Worm (Caenorhabditis elegans): Measurements from ENCODE around the gene vms-1.

vms-1 gene

DNA sequence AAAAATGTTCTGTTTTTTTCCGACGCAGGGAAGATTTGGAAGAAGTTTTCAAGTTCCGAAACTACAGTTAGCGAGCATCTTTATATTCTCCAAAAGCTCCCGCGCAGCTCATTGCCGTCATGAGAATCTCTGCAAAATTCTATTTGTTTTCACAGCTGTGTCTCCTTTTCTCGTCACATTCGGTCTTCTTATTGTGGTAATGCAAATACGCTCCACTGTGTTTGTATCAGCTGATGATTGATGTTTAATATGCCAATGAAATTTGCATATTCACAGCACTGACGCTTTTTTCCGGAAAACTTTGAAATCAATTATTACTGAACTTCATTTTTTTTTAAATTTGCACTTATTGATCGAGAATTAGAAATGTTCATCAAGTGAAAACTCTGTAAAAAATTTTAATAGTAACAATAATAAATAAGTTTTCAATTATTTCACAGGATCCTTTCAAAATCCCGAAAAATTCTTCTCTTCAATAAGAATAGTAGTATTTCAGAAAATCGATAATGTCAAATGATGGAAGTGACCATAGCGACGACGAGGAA lies 4.8 kb downstream of the vms-1 start, which contains the start of gene K06H7.2 (continued):
- TF ChIP-seq lin-35 (GFP tag; optimal IDR thresholded peaks at IDR 0.05) (peak; percentile 53 to 78), swsn-7 (tag; optimal IDR thresholded peaks at IDR 0.05) (peak; percentile 35), C16A3.4 (tag; optimal IDR thresholded peaks at IDR 0.05) (peak; percentile 63), unc-30 (tag; optimal IDR thresholded peaks at IDR 0.05) (no peak), dsc-1 (tag; optimal IDR thresholded peaks at IDR 0.05) (peak; percentile 19), nhr-71 (tag; optimal IDR thresholded peaks at IDR 0.05) (peak; percentile 66)

DNA sequence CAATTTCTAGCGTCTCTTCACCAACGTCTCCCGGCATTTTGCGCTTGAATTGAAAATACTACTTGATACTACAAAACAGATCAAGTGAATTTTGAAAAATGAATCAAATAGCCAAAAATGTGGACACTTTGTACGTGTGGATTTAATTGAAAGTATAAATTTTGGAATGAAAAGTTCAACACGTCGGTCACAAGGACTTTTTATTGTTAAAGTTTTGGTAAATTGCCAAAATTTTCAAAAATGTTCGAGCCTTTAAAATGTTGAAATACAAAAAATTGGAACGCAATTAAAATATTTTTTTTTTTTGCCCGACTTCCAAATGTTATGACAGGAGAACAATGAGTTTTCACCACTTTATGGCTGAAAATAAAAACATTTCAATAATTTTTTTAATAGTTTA lies 9.8 kb downstream of the vms-1 start, which contains the start of gene K06H7.8:
Gene K06H7.8 (minus strand): TSS at position 101 of the 400 bp plus-strand sequence.
- no peak for TF ChIP-seq aly-2 (tag; optimal IDR thresholded peaks at IDR 0.05)
- no peak for TF ChIP-seq elt-2 (tag; optimal IDR thresholded peaks at IDR 0.05)
- TF ChIP-seq fos-1 (tag; optimal IDR thresholded peaks at IDR 0.05), result no peak
- TF ChIP-seq elt-3 (tag; optimal IDR thresholded peaks at IDR 0.05), result no peak

DNA sequence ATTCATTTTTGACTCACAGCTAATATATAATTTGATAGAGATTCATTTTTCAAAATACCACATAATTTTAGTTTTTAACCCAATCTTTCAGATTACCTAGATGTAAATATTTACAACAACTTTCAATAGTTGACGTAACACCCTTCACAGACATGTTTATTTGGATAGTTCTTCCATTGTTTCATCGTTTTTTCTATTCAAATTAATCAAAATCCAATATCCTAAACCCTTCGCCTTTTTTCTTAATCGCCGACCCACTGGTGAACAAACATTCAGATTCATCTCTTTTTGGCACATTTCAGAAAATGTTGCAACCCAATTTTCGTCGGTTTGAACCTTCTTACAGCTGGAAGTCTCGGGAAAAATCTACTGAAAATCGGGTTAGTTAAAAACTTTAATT lies 10.7 kb downstream of the vms-1 start, which contains the start of gene K06H7.1:
Gene K06H7.1 (plus strand): TSS at position 301 of the 400 bp plus-strand sequence.
- no peak for TF ChIP-seq xbp-1 (tag; optimal IDR thresholded peaks at IDR 0.05)
- no peak for TF ChIP-seq ztf-11 (tag; optimal IDR thresholded peaks at IDR 0.05)
- TF ChIP-seq efl-1 (optimal IDR thresholded peaks at IDR 0.05), result no peak
- TF ChIP-seq efl-1 (GFP tag; optimal IDR thresholded peaks at IDR 0.05 in 1 of 2), result peak in 1 of 2 experiments; percentile 3

DNA sequence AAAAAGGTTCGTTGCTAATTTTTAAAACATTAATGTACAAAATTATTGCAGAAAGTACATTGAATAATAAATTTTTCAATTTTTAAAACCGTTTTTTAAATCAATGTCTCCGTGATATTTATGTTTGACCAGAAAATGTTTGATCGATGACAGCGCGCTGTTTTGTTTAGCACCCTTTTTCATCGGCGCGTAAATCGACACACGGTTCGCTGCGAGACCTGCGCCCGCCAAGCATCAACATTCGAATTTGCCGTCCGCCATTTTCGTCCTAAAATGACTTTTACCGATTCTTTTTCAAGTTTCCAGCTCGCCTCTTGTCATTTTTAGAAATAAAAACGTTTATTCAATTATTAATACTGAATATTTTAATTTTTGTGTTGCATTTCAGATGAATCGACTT lies 12.6 kb downstream of the vms-1 start, which contains the start of gene plk-1:
Gene plk-1 (plus strand): TSS at position 389 of the 400 bp plus-strand sequence.
- TF ChIP-seq nhr-47 (tag; optimal IDR thresholded peaks at IDR 0.05) (peak; percentile 29), unc-98 (GFP tag; IDR thresholded peaks at IDR 0.05) (no peak), nhr-85 (tag) (peak; percentile 46), mdl-1 (tag; optimal IDR thresholded peaks at IDR 0.05) (peak in 1 of 2 experiments; percentile 2), sup-37 (GFP tag; optimal IDR thresholded peaks at IDR 0.05) (no peak), lin-14 (GFP tag; optimal IDR thresholded peaks at IDR 0.05) (peak; percentile 14), nhr-71 (tag; optimal IDR thresholded peaks at IDR 0.05) (peak; percentile 35), lin-35 (GFP tag; optimal IDR thresholded peaks at IDR 0.05) (peak; percentile 72 to 91), rnt-1 (tag; optimal IDR thresholded peaks at IDR 0.05) (peak; percentile 33), mep-1 (tag; optimal IDR thresholded peaks at IDR 0.05) (peak; percentile 19), ceh-82 (tag; optimal IDR thresholded peaks at IDR 0.05) (peak in 1 of 3 experiments; percentile 25), F16B12.6 (tag; optimal IDR thresholded peaks at IDR 0.05) (peak; percentile 15), dpl-1 (GFP tag; optimal IDR thresholded peaks at IDR 0.05) (peak; percentile 79 to 86 (median 82)), lsy-2 (tag; optimal IDR thresholded peaks at IDR 0.05) (peak; percentile 43 to 68), blmp-1 (tag; optimal IDR thresholded peaks at IDR 0.05) (peak; percentile 26), grh-1 (GFP tag; IDR thresholded peaks at IDR 0.05) (no peak), efl-1 (optimal IDR thresholded peaks at IDR 0.05) (peak; percentile 81 to 89), efl-1 (GFP tag; optimal IDR thresholded peaks at IDR 0.05 in 1 of 2) (peak; percentile 84 to 98), nhr-20 (tag; optimal IDR thresholded peaks at IDR 0.05) (peak; percentile 22), snu-23 (GFP tag; optimal IDR thresholded peaks at IDR 0.05) (peak; percentile 50), unc-130 (tag; optimal IDR thresholded peaks at IDR 0.05) (no peak), unc-62 (GFP tag; optimal IDR thresholded peaks at IDR 0.05) (no peak), xbp-1 (tag; optimal IDR thresholded peaks at IDR 0.05) (peak; percentile 18), alr-1 (tag; optimal IDR thresholded peaks at IDR 0.05; ENCODE audit: borderline replicate concordance) (no peak)

DNA sequence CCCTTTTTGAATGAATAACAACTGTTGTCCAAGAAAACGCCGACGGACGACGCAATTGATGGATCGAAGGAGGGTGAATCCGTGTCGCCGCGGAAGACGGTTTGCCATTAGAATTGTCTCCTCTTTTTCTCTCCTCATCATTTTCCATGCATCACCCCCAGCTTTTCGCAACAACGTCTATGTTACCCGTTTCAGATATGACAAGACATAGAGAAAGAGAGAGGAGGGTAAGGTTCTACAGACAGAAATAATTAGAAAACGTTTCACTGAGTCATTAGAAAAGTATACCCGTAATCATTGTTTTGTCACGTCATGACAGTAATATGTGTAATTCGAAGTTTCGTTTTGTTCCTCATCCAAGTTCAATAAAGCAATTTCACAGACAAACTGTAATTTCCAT lies 17.4 kb downstream of the vms-1 start:
- TF ChIP-seq efl-3 (GFP tag; optimal IDR thresholded peaks at IDR 0.05) (no peak), ceh-8 (GFP tag; optimal IDR thresholded peaks at IDR 0.05) (no peak), efl-1 (optimal IDR thresholded peaks at IDR 0.05) (no peak), efl-1 (GFP tag; optimal IDR thresholded peaks at IDR 0.05 in 1 of 2) (peak in 1 of 2 experiments; percentile 88), C16A3.4 (tag; optimal IDR thresholded peaks at IDR 0.05) (no peak), blmp-1 (tag; optimal IDR thresholded peaks at IDR 0.05) (peak; percentile 12), nhr-76 (tag; optimal IDR thresholded peaks at IDR 0.05) (no peak)

Data from whole organism, L1 larva.